Worm (Caenorhabditis elegans) whole organism, midembryonic: Measurements from ENCODE around the gene chil-16.

ENCODE experiments used
- T22C8.4 ChIP-seq: fragments of 200-800 bp; sonication (Bioruptor generic); IDR thresholded peaks from 2 replicates; pipeline ENCODE4 v1.3.6; 2022; ENCODE audit warnings: missing genetic modification characterization, missing compliant biosample characterization
- cog-1 ChIP-seq: sonication (generic microtip); optimal IDR thresholded peaks from 2 replicates; lab custom pipeline; 2016; ENCODE audit warnings: missing genetic modification characterization, missing compliant biosample characterization
- flt-1 ChIP-seq: fragments of 200-800 bp; sonication (Bioruptor generic); IDR thresholded peaks from 2 replicates; pipeline ENCODE4 v1.3.6; 2022; ENCODE audit warnings: missing genetic modification characterization, missing compliant biosample characterization
- med-1 ChIP-seq: sonication (generic microtip); optimal IDR thresholded peaks from 2 replicates; lab custom pipeline; 2017; ENCODE audit warnings: missing genetic modification characterization, mild to moderate bottlenecking, missing compliant biosample characterization, antibody characterized with exemption, missing genetic modification reagents; ENCODE audit not compliant: insufficient read depth
- ref-1 ChIP-seq: fragments of 200-800 bp; sonication (Bioruptor generic); conservative IDR thresholded peaks from 2 replicates; pipeline ENCODE4 v1.3.6; 2022; ENCODE audit warnings: missing genetic modification reagents, missing genetic modification characterization, missing compliant biosample characterization
- tab-1 ChIP-seq: fragments of 200-800 bp; sonication (Bioruptor generic); IDR thresholded peaks from 2 replicates; pipeline ENCODE4 v1.3.6; 2022; ENCODE audit warnings: missing genetic modification characterization, missing compliant biosample characterization
- ztf-23 ChIP-seq: fragments of 200-800 bp; sonication (Bioruptor generic); IDR thresholded peaks from 2 replicates; pipeline ENCODE4 v1.3.6; 2022; ENCODE audit warnings: missing genetic modification reagents, missing genetic modification characterization, missing compliant biosample characterization
- ztf-29 ChIP-seq: fragments of 200-800 bp; sonication (Bioruptor generic); IDR thresholded peaks from 2 replicates; pipeline ENCODE4 v1.3.6; 2022; ENCODE audit warnings: missing genetic modification reagents, missing genetic modification characterization, missing compliant biosample characterization

ce11 chrII:9470027-9470426, 28.3 kb upstream of the chil-16 start, which contains the start of gene T19H5.6:
- TF ChIP-seq flt-1 (GFP tag; lab: Robert Waterston, UW): no peak
- no peak for TF ChIP-seq tab-1
- TF ChIP-seq ztf-29 (GFP tag; lab: Robert Waterston, UW): no peak
- TF ChIP-seq ztf-23 (GFP tag; lab: Robert Waterston, UW): no peak
- no peak for TF ChIP-seq T22C8.4 (GFP tag; lab: Robert Waterston, UW)
- TF ChIP-seq cog-1 (tag; lab: Kevin White, UChicago): no peak
- TF ChIP-seq ref-1: no peak
- no peak for TF ChIP-seq med-1 (GFP tag; lab: Kevin White, UChicago)
